Fruit fly (Drosophila melanogaster): ENCODE measurements around the gene Plp.

Plp gene

DNA sequence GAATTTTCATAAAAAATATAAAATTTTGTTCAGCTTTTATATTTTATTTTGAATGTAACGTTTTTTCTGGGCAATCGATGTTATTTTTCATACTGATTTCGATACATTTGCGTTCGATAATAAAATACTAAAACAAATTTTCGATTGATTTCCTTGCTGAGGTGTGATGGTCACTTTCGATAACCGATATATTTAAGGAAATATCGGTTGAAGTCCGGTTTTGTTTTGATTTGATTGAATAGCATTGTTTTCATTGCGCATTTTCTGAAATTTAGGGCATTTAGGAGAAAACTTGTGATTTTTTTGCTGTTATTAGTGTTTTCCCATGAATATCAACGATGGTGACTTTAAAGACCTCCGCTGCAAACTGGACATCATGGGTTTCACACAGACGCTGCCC lies 22.0 kb upstream of the Plp start, which contains the start of gene Cep135 (continued):
- TF ChIP-seq BEAF-32 (GFP tag; optimal IDR thresholded peaks at IDR 0.05) (peak; percentile 71), HLH4C (GFP tag; IDR thresholded peaks at IDR 0.05; ENCODE audit: partially characterized antibody) (peak; percentile 96), CG12659 (GFP tag; optimal IDR thresholded peaks at IDR 0.05) (peak; percentile 28), bbx (GFP tag; IDR thresholded peaks at IDR 0.05; ENCODE audit: partially characterized antibody) (peak; percentile 85), Dll (GFP tag; IDR thresholded peaks at IDR 0.05; ENCODE audit: partially characterized antibody) (peak; percentile 92), Rx (GFP tag; IDR thresholded peaks at IDR 0.05) (no peak), CG2129 (GFP tag; IDR thresholded peaks at IDR 0.05; ENCODE audit: partially characterized antibody) (peak; percentile 48), Opbp (GFP tag; IDR thresholded peaks at IDR 0.05; ENCODE audit: partially characterized antibody) (peak; percentile 79; the same call in 2 of the 3 replicates), hbn (GFP tag; IDR thresholded peaks at IDR 0.05; ENCODE audit: partially characterized antibody) (peak; percentile 89), Taf1 (GFP tag; IDR thresholded peaks at IDR 0.05) (no peak), trem (tag; optimal IDR thresholded peaks at IDR 0.05) (peak; percentile 71), YL-1 (GFP tag; optimal IDR thresholded peaks at IDR 0.05) (peak; percentile 20), hb (GFP tag; IDR thresholded peaks at IDR 0.05; ENCODE audit: partially characterized antibody) (peak; percentile 85), tx (GFP tag; optimal IDR thresholded peaks at IDR 0.05) (no peak), Doc3 (GFP tag; IDR thresholded peaks at IDR 0.05; ENCODE audit: partially characterized antibody) (peak; percentile 82), CG10979 (tag; optimal IDR thresholded peaks at IDR 0.05) (no peak), CG13287 (GFP tag; IDR thresholded peaks at IDR 0.05; ENCODE audit: partially characterized antibody) (peak; percentile 96), CG2199 (GFP tag; IDR thresholded peaks at IDR 0.05) (no peak), CG12769 (tag; optimal IDR thresholded peaks at IDR 0.05) (no peak), mld (GFP tag; IDR thresholded peaks at IDR 0.05; ENCODE audit: partially characterized antibody) (peak; percentile 93), CG14860 (GFP tag; IDR thresholded peaks at IDR 0.05; ENCODE audit: partially characterized antibody) (peak; percentile 86), Gsc (GFP tag; IDR thresholded peaks at IDR 0.05) (no peak), Dref (GFP tag; IDR thresholded peaks at IDR 0.05) (peak; percentile 90), CG30020 (tag; optimal IDR thresholded peaks at IDR 0.05) (peak; percentile 24), sna (GFP tag; IDR thresholded peaks at IDR 0.05; ENCODE audit: partially characterized antibody) (peak; percentile 98), CG42726 (GFP tag; IDR thresholded peaks at IDR 0.05; ENCODE audit: partially characterized antibody) (peak; percentile 51; the same call in 1 of the 2 replicates), eve (GFP tag; optimal IDR thresholded peaks at IDR 0.05) (no peak), amos (GFP tag; IDR thresholded peaks at IDR 0.05; ENCODE audit: partially characterized antibody) (peak; percentile 80; the same call in 1 of the 2 replicates), vnd (GFP tag; IDR thresholded peaks at IDR 0.05; ENCODE audit: partially characterized antibody) (peak; percentile 82), CHES-1-like (GFP tag; optimal IDR thresholded peaks at IDR 0.05) (no peak), zen2 (GFP tag; IDR thresholded peaks at IDR 0.05; ENCODE audit: partially characterized antibody) (peak; percentile 93), chinmo (GFP tag; IDR thresholded peaks at IDR 0.05; ENCODE audit: partially characterized antibody) (peak; percentile 86; the same call in 2 of the 4 replicates), slp2 (GFP tag; optimal IDR thresholded peaks at IDR 0.05) (no peak), MBD-R2 (GFP tag; IDR thresholded peaks at IDR 0.05) (peak; percentile 45), dmrt99B (tag; optimal IDR thresholded peaks at IDR 0.05) (no peak), E2f2 (GFP tag; IDR thresholded peaks at IDR 0.05) (peak; percentile 85), Dip2 (GFP tag; IDR thresholded peaks at IDR 0.05) (no peak), CG10267 (tag; optimal IDR thresholded peaks at IDR 0.05) (peak; percentile 80), B-H2 (GFP tag; optimal IDR thresholded peaks at IDR 0.05) (no peak), kah (GFP tag; optimal IDR thresholded peaks at IDR 0.05) (no peak), CG2116 (GFP tag; optimal IDR thresholded peaks at IDR 0.05) (peak; percentile 84), dan (GFP tag; IDR thresholded peaks at IDR 0.05) (no peak), CG6683 (GFP tag; optimal IDR thresholded peaks at IDR 0.05) (no peak), wor (GFP tag; IDR thresholded peaks at IDR 0.05) (no peak), lbe (GFP tag; optimal IDR thresholded peaks at IDR 0.05) (no peak), pho (GFP tag; optimal IDR thresholded peaks at IDR 0.05) (no peak), CG32532 (GFP tag; IDR thresholded peaks at IDR 0.05) (no peak), Kr (GFP tag; optimal IDR thresholded peaks at IDR 0.05) (no peak), peb (GFP tag; IDR thresholded peaks at IDR 0.05) (no peak)

All from whole organism, embryonic.